Fruit fly (Drosophila melanogaster) whole organism, embryonic: ENCODE data around the gene CG14818.

Experiments
- B-H1 ChIP-seq: fragments of 200-800 bp; sonication (Bioruptor generic); IDR thresholded peaks from 3 replicates; pipeline ENCODE4 v1.3.6; 2022; ENCODE audit warnings: missing biosample characterization, missing genetic modification characterization
- Bdp1 ChIP-seq: fragments of 200-800 bp; sonication (Bioruptor generic); optimal IDR thresholded peaks from 3 replicates; lab custom pipeline; 2016; ENCODE audit warnings: missing biosample characterization, missing genetic modification characterization
- C15 ChIP-seq: fragments of 200-800 bp; sonication (Bioruptor generic); IDR thresholded peaks from 3 replicates; pipeline ENCODE4 v1.3.6; 2022; ENCODE audit warnings: missing biosample characterization, missing genetic modification characterization
- CG10431 ChIP-seq: fragments of 200-800 bp; sonication (Bioruptor generic); optimal IDR thresholded peaks from 3 replicates; lab custom pipeline; 2018; ENCODE audit warnings: missing biosample characterization, mild to moderate bottlenecking, missing genetic modification characterization
- CG10959 ChIP-seq: fragments of 200-800 bp; sonication (Bioruptor generic); IDR thresholded peaks from 2 replicates; pipeline ENCODE4 v1.3.6; 2022; ENCODE audit warnings: missing biosample characterization, missing genetic modification characterization
- CG10979 ChIP-seq: fragments of 200-800 bp; sonication (Bioruptor generic); optimal IDR thresholded peaks from 2 replicates; lab custom pipeline; 2018; ENCODE audit warnings: missing biosample characterization, mild to moderate bottlenecking, missing genetic modification characterization, moderate library complexity
- CG11085 ChIP-seq: fragments of 200-800 bp; sonication (Bioruptor generic); IDR thresholded peaks from 2 replicates; pipeline ENCODE4 v1.3.6; 2022; ENCODE audit warnings: missing biosample characterization, missing genetic modification characterization
- CG11247 ChIP-seq: fragments of 200-800 bp; sonication (Bioruptor generic); IDR thresholded peaks from 2 replicates; pipeline ENCODE4 v1.3.6; 2022; ENCODE audit warnings: missing biosample characterization, missing genetic modification characterization
- CG11695 ChIP-seq: fragments of 200-800 bp; sonication (Bioruptor generic); IDR thresholded peaks from 3 replicates; pipeline ENCODE4 v1.3.6; 2022; ENCODE audit warnings: missing biosample characterization, missing genetic modification characterization
- CG13894 ChIP-seq: fragments of 200-800 bp; sonication (Bioruptor generic); optimal IDR thresholded peaks from 3 replicates; lab custom pipeline; 2018; ENCODE audit warnings: missing biosample characterization, mild to moderate bottlenecking, missing genetic modification characterization, moderate library complexity
- CG15269 ChIP-seq: fragments of 200-800 bp; sonication (Bioruptor generic); optimal IDR thresholded peaks from 2 replicates; lab custom pipeline; 2018; ENCODE audit warnings: missing biosample characterization, mild to moderate bottlenecking, missing genetic modification characterization, moderate library complexity
- CG1647 ChIP-seq: fragments of 200-800 bp; sonication (Bioruptor generic); optimal IDR thresholded peaks from 3 replicates; lab custom pipeline; 2016; ENCODE audit warnings: missing biosample characterization, missing genetic modification characterization
- CG17359 ChIP-seq: fragments of 200-800 bp; sonication (Bioruptor generic); optimal IDR thresholded peaks from 3 replicates; lab custom pipeline; 2018; ENCODE audit warnings: missing biosample characterization, mild to moderate bottlenecking, missing genetic modification characterization, moderate library complexity
- CG17612 ChIP-seq: fragments of 200-800 bp; sonication (Bioruptor generic); IDR thresholded peaks from 2 replicates; pipeline ENCODE4 v1.3.6; 2022; ENCODE audit warnings: missing biosample characterization, missing genetic modification characterization
- CG30020 ChIP-seq: fragments of 200-800 bp; optimal IDR thresholded peaks from 2 replicates; lab custom pipeline; 2019; ENCODE audit warnings: missing biosample characterization, mild to moderate bottlenecking, missing genetic modification characterization, moderate library complexity
- CG3065 ChIP-seq: fragments of 200-800 bp; sonication (Bioruptor generic); optimal IDR thresholded peaks from 2 replicates; lab custom pipeline; 2016; ENCODE audit warnings: missing biosample characterization, missing genetic modification characterization
- CG34376 ChIP-seq: fragments of 200-800 bp; sonication (Bioruptor generic); optimal IDR thresholded peaks from 2 replicates; lab custom pipeline; 2018; ENCODE audit warnings: missing biosample characterization, mild to moderate bottlenecking, missing genetic modification characterization
- CG4328 ChIP-seq: fragments of 200-800 bp; sonication (Bioruptor generic); optimal IDR thresholded peaks from 3 replicates; lab custom pipeline; 2017; ENCODE audit warnings: missing biosample characterization, missing genetic modification reagents, missing genetic modification characterization
- CG4707 ChIP-seq: fragments of 200-800 bp; sonication (Bioruptor generic); optimal IDR thresholded peaks from 2 replicates; lab custom pipeline; 2018; ENCODE audit warnings: missing biosample characterization, mild to moderate bottlenecking, missing genetic modification characterization, moderate library complexity
- CG6654 ChIP-seq: fragments of 200-800 bp; sonication (Bioruptor generic); optimal IDR thresholded peaks from 2 replicates; lab custom pipeline; 2017; ENCODE audit warnings: missing biosample characterization, mild to moderate bottlenecking, missing genetic modification characterization
- CG7271 ChIP-seq: fragments of 200-800 bp; sonication (Bioruptor generic); optimal IDR thresholded peaks from 2 replicates; lab custom pipeline; 2018; ENCODE audit warnings: missing biosample characterization, mild to moderate bottlenecking, missing genetic modification characterization, moderate library complexity
- Chrac-16 ChIP-seq: fragments of 200-800 bp; sonication (Bioruptor generic); optimal IDR thresholded peaks from 3 replicates; lab custom pipeline; 2016; ENCODE audit warnings: missing biosample characterization, missing genetic modification characterization
- CoRest ChIP-seq: fragments of 200-800 bp; sonication (Bioruptor generic); optimal IDR thresholded peaks from 3 replicates; lab custom pipeline; 2018; ENCODE audit warnings: missing biosample characterization, mild to moderate bottlenecking, missing genetic modification characterization, moderate library complexity
- Gsc ChIP-seq: fragments of 200-800 bp; sonication (Bioruptor generic); IDR thresholded peaks from 2 replicates; pipeline ENCODE4 v1.3.6; 2022; ENCODE audit warnings: missing biosample characterization, missing genetic modification characterization
- HmgD ChIP-seq: fragments of 200-800 bp; sonication (Bioruptor generic); optimal IDR thresholded peaks from 3 replicates; lab custom pipeline; 2016; ENCODE audit warnings: missing biosample characterization, missing genetic modification characterization
- Hr78 ChIP-seq, 2 experiments: fragments of 200-800 bp in 1 of 2; fragments of >200 bp in 1 of 2; sonication (Bioruptor generic) in 1 of 2; optimal IDR thresholded peaks; 2 replicates each; lab custom pipeline; 2017 to 2019; ENCODE audit warnings: missing biosample characterization in 2 of 2, missing genetic modification characterization in 2 of 2, mild to moderate bottlenecking in 1 of 2, moderate library complexity in 1 of 2
- MBD-R2 ChIP-seq: fragments of 200-800 bp; sonication (Bioruptor generic); IDR thresholded peaks from 2 replicates; pipeline ENCODE4 v1.3.6; 2022; ENCODE audit warnings: missing biosample characterization, missing genetic modification characterization
- Mrtf ChIP-seq: fragments of 200-800 bp; sonication (Bioruptor generic); IDR thresholded peaks from 3 replicates; pipeline ENCODE4 v1.3.6; 2022; ENCODE audit warnings: missing biosample characterization, missing genetic modification characterization
- Nf-YC ChIP-seq: fragments of 200-800 bp; optimal IDR thresholded peaks from 3 replicates; lab custom pipeline; 2019; ENCODE audit warnings: missing biosample characterization, mild to moderate bottlenecking, missing genetic modification characterization, moderate library complexity
- Oli ChIP-seq: fragments of 200-800 bp; sonication (Bioruptor generic); optimal IDR thresholded peaks from 2 replicates; lab custom pipeline; 2018; ENCODE audit warnings: missing biosample characterization, mild to moderate bottlenecking, missing genetic modification characterization, moderate library complexity
- Sry-β ChIP-seq: fragments of 200-800 bp; sonication (Bioruptor generic); optimal IDR thresholded peaks from 2 replicates; lab custom pipeline; 2018; ENCODE audit warnings: missing biosample characterization, mild to moderate bottlenecking, missing genetic modification characterization, moderate library complexity
- ac ChIP-seq: fragments of 200-800 bp; sonication (Bioruptor generic); optimal IDR thresholded peaks from 3 replicates; lab custom pipeline; 2017; ENCODE audit warnings: missing biosample characterization, mild to moderate bottlenecking, missing genetic modification characterization
- bigmax ChIP-seq: fragments of 200-800 bp; sonication (Bioruptor generic); optimal IDR thresholded peaks from 2 replicates; lab custom pipeline; 2018; ENCODE audit warnings: missing biosample characterization, mild to moderate bottlenecking, missing genetic modification characterization
- br ChIP-seq: fragments of >200 bp; optimal IDR thresholded peaks from 2 replicates; lab custom pipeline; 2017
- btn ChIP-seq: fragments of 200-800 bp; sonication (Bioruptor generic); optimal IDR thresholded peaks from 2 replicates; lab custom pipeline; 2016; ENCODE audit warnings: missing biosample characterization, missing genetic modification characterization
- caup ChIP-seq: fragments of 200-800 bp; sonication (Bioruptor generic); optimal IDR thresholded peaks from 3 replicates; lab custom pipeline; 2017; ENCODE audit warnings: missing biosample characterization, mild to moderate bottlenecking, missing genetic modification characterization, moderate library complexity; ENCODE audit not compliant: severe bottlenecking
- cg ChIP-seq: fragments of 200-800 bp; sonication (Bioruptor generic); optimal IDR thresholded peaks from 3 replicates; lab custom pipeline; 2019; ENCODE audit warnings: missing biosample characterization, mild to moderate bottlenecking, missing genetic modification characterization, moderate library complexity
- dmrt99B ChIP-seq: fragments of 200-800 bp; sonication (Bioruptor generic); optimal IDR thresholded peaks from 2 replicates; lab custom pipeline; 2018; ENCODE audit warnings: missing biosample characterization, mild to moderate bottlenecking, missing genetic modification characterization, moderate library complexity
- eve ChIP-seq, 2 experiments: fragments of >200 bp; optimal IDR thresholded peaks; 2 replicates each; lab custom pipeline; 2017; ENCODE audit warnings: missing biosample characterization in 2 of 2, missing genetic modification characterization in 2 of 2
- ewg ChIP-seq: fragments of 200-800 bp; sonication (Bioruptor generic); optimal IDR thresholded peaks from 3 replicates; lab custom pipeline; 2017; ENCODE audit warnings: mild to moderate bottlenecking, missing biosample characterization, missing genetic modification reagents, missing genetic modification characterization
- inv ChIP-seq: fragments of 200-800 bp; sonication (Bioruptor generic); IDR thresholded peaks from 2 replicates; pipeline ENCODE4 v1.3.6; 2022; ENCODE audit warnings: missing biosample characterization, missing genetic modification characterization; ENCODE audit not compliant: partially characterized antibody
- lab ChIP-seq: fragments of 200-800 bp; sonication (Bioruptor generic); optimal IDR thresholded peaks from 3 replicates; lab custom pipeline; 2017; ENCODE audit warnings: missing biosample characterization, missing genetic modification characterization, mild to moderate bottlenecking, moderate library complexity, missing genetic modification reagents
- odd ChIP-seq: fragments of 200-800 bp; sonication (Bioruptor generic); optimal IDR thresholded peaks from 2 replicates; lab custom pipeline; 2017; ENCODE audit warnings: missing biosample characterization, mild to moderate bottlenecking, missing genetic modification characterization
- p53 ChIP-seq: fragments of 200-800 bp; sonication (Bioruptor generic); optimal IDR thresholded peaks from 2 replicates; lab custom pipeline; 2016; ENCODE audit warnings: missing biosample characterization, missing genetic modification characterization
- peb ChIP-seq: fragments of 200-800 bp; sonication (Bioruptor generic); IDR thresholded peaks from 2 replicates; pipeline ENCODE4 v1.3.6; 2022; ENCODE audit warnings: missing biosample characterization, missing genetic modification characterization
- sens-2 ChIP-seq: fragments of 200-800 bp; sonication (Bioruptor generic); IDR thresholded peaks from 2 replicates; pipeline ENCODE4 v1.3.6; 2022; ENCODE audit warnings: missing biosample characterization, missing genetic modification characterization
- so ChIP-seq: fragments of 200-800 bp; sonication (Bioruptor generic); IDR thresholded peaks from 3 replicates; pipeline ENCODE4 v1.3.6; 2022; ENCODE audit warnings: missing biosample characterization, missing genetic modification characterization
- sr ChIP-seq: fragments of 200-800 bp; sonication (Bioruptor generic); IDR thresholded peaks from 3 replicates; pipeline ENCODE4 v1.3.6; 2022; ENCODE audit warnings: missing biosample characterization, missing genetic modification characterization
- tll ChIP-seq, 2 experiments: fragments of 200-800 bp in 1 of 2; fragments of >200 bp in 1 of 2; sonication (Bioruptor generic) in 1 of 2; optimal IDR thresholded peaks; 2 replicates each; lab custom pipeline; 2017 to 2019; ENCODE audit warnings: missing biosample characterization in 2 of 2, missing genetic modification characterization in 2 of 2, mild to moderate bottlenecking in 1 of 2, moderate library complexity in 1 of 2
- unpg ChIP-seq: fragments of 200-800 bp; sonication (Bioruptor generic); optimal IDR thresholded peaks from 3 replicates; lab custom pipeline; 2018; ENCODE audit warnings: missing biosample characterization, mild to moderate bottlenecking, missing genetic modification characterization, moderate library complexity

CG14818 gene

dm6 chrX:1854070-1854469 lies 25.5 kb downstream of the CG14818 start (continued):
- TF ChIP-seq unpg (GFP tag; lab: Kevin White, UChicago) (peak; percentile 36), btn (GFP tag; lab: Kevin White, UChicago) (peak; percentile 21), CG34376 (GFP tag; lab: Kevin White, UChicago) (peak; percentile 92), B-H1 (GFP tag; lab: Robert Waterston, UW) (peak; percentile 38; the same call in 1 of the 3 replicates), CG7271 (tag; lab: Kevin White, UChicago) (no peak), CG10959 (GFP tag; lab: Robert Waterston, UW) (no peak), Hr78 (GFP tag; optimal IDR thresholded peaks at IDR 0.05; lab: Kevin White, UChicago) (no peak), CG6654 (GFP tag; lab: Kevin White, UChicago) (no peak), HmgD (GFP tag; lab: Kevin White, UChicago) (no peak), eve (GFP tag; optimal IDR thresholded peaks at IDR 0.05; lab: Kevin White, UChicago) (no peak), Chrac-16 (no peak), CG17612 (peak; percentile 60; the same call in 1 of the 2 replicates), MBD-R2 (peak; percentile 54; the same call in 1 of the 2 replicates), Bdp1 (GFP tag; lab: Kevin White, UChicago) (peak; percentile 43), CG11085 (GFP tag; lab: Robert Waterston, UW) (no peak), dmrt99B (tag; lab: Kevin White, UChicago) (peak; percentile 26), tll (GFP tag; optimal IDR thresholded peaks at IDR 0.05; lab: Kevin White, UChicago) (no peak), CG30020 (tag; lab: Kevin White, UChicago) (no peak), sr (GFP tag; lab: Robert Waterston, UW) (peak; percentile 52; the same call in 2 of the 3 replicates), CG11247 (peak; percentile 78), Nf-YC (tag; lab: Kevin White, UChicago) (peak; percentile 35), CG17359 (peak; percentile 55), so (GFP tag; lab: Robert Waterston, UW) (peak; percentile 87; the same call in 2 of the 3 replicates), CG10979 (tag; lab: Kevin White, UChicago) (no peak), ewg (GFP tag; lab: Kevin White, UChicago) (peak; percentile 9), peb (GFP tag; lab: Robert Waterston, UW) (no peak), C15 (peak; percentile 71; the same call in 1 of the 3 replicates), cg (GFP tag; lab: Kevin White, UChicago) (no peak), CG11695 (GFP tag; lab: Robert Waterston, UW) (peak; percentile 73), lab (GFP tag; lab: Kevin White, UChicago) (peak; percentile 97), sens-2 (GFP tag; lab: Robert Waterston, UW) (no peak), inv (no peak), odd (GFP tag; lab: Kevin White, UChicago) (peak; percentile 68), Gsc (GFP tag; lab: Robert Waterston, UW) (no peak), br (lab: Kevin White, UChicago) (no peak), ac (GFP tag; lab: Kevin White, UChicago) (no peak), caup (GFP tag; lab: Kevin White, UChicago) (peak; percentile 95), CG4328 (GFP tag; lab: Kevin White, UChicago) (peak; percentile 64), CG4707 (no peak), CG10431 (no peak), p53 (GFP tag; lab: Kevin White, UChicago) (peak; percentile 31), CG3065 (GFP tag; lab: Kevin White, UChicago) (no peak), CoRest (peak; percentile 15), bigmax (peak; percentile 4), CG15269 (peak; percentile 64), Sry-β (no peak), Oli (no peak), CG13894 (tag; lab: Kevin White, UChicago) (peak; percentile 83), CG1647 (GFP tag; lab: Kevin White, UChicago) (peak; percentile 12), Mrtf (GFP tag; lab: Robert Waterston, UW) (no peak)
